Worm (Caenorhabditis elegans) whole organism, midembryonic: ENCODE measurements around the gene F14H3.3.

ENCODE experiments used
- T22C8.4 ChIP-seq: fragments of 200-800 bp; sonication (Bioruptor generic); IDR thresholded peaks from 2 replicates; pipeline ENCODE4 v1.3.6; 2022; ENCODE audit warnings: missing genetic modification characterization, missing compliant biosample characterization
- flt-1 ChIP-seq: fragments of 200-800 bp; sonication (Bioruptor generic); IDR thresholded peaks from 2 replicates; pipeline ENCODE4 v1.3.6; 2022; ENCODE audit warnings: missing genetic modification characterization, missing compliant biosample characterization
- klf-2 ChIP-seq: fragments of 200-800 bp; sonication (Bioruptor generic); conservative IDR thresholded peaks from 2 replicates; pipeline ENCODE4 v1.3.6; 2022; ENCODE audit warnings: missing genetic modification reagents, missing genetic modification characterization, missing compliant biosample characterization
- med-1 ChIP-seq: sonication (generic microtip); optimal IDR thresholded peaks from 2 replicates; lab custom pipeline; 2017; ENCODE audit warnings: missing genetic modification characterization, mild to moderate bottlenecking, missing compliant biosample characterization, antibody characterized with exemption, missing genetic modification reagents; ENCODE audit not compliant: insufficient read depth
- ref-1 ChIP-seq: fragments of 200-800 bp; sonication (Bioruptor generic); conservative IDR thresholded peaks from 2 replicates; pipeline ENCODE4 v1.3.6; 2022; ENCODE audit warnings: missing genetic modification reagents, missing genetic modification characterization, missing compliant biosample characterization
- tab-1 ChIP-seq: fragments of 200-800 bp; sonication (Bioruptor generic); IDR thresholded peaks from 2 replicates; pipeline ENCODE4 v1.3.6; 2022; ENCODE audit warnings: missing genetic modification characterization, missing compliant biosample characterization
- ztf-23 ChIP-seq: fragments of 200-800 bp; sonication (Bioruptor generic); IDR thresholded peaks from 2 replicates; pipeline ENCODE4 v1.3.6; 2022; ENCODE audit warnings: missing genetic modification reagents, missing genetic modification characterization, missing compliant biosample characterization
- ztf-29 ChIP-seq: fragments of 200-800 bp; sonication (Bioruptor generic); IDR thresholded peaks from 2 replicates; pipeline ENCODE4 v1.3.6; 2022; ENCODE audit warnings: missing genetic modification reagents, missing genetic modification characterization, missing compliant biosample characterization

- TF ChIP-seq klf-2 (GFP tag; lab: Robert Waterston, UW) (no peak), flt-1 (GFP tag; lab: Robert Waterston, UW) (no peak), tab-1 (GFP tag; lab: Robert Waterston, UW) (no peak), ref-1 (GFP tag; lab: Robert Waterston, UW) (no peak), med-1 (GFP tag; lab: Kevin White, UChicago) (no peak), ztf-29 (GFP tag; lab: Robert Waterston, UW) (no peak), ztf-23 (GFP tag; lab: Robert Waterston, UW) (no peak), T22C8.4 (GFP tag; lab: Robert Waterston, UW) (no peak)
These were observed 9.5 kb upstream of the F14H3.3 start, which contains the start of gene F14H3.14 for ce11 chrV:16062788-16063187.
